Fruit fly (Drosophila melanogaster) whole organism, adult: ENCODE measurements around the gene CG43338.

Experiments
- CG11617 ChIP-seq: fragments of 200-800 bp; sonication (Bioruptor generic); optimal IDR thresholded peaks from 2 replicates; lab custom pipeline; 2017; ENCODE audit warnings: mild to moderate bottlenecking, missing biosample characterization, missing genetic modification reagents, missing genetic modification characterization
- CG12768 ChIP-seq: fragments of 200-800 bp; sonication (Bioruptor generic); optimal IDR thresholded peaks from 2 replicates; lab custom pipeline; 2017; ENCODE audit warnings: missing biosample characterization, missing genetic modification characterization, mild to moderate bottlenecking, moderate library complexity, missing genetic modification reagents
- CG14711 ChIP-seq: fragments of 200-800 bp; sonication (Bioruptor generic); optimal IDR thresholded peaks from 2 replicates; lab custom pipeline; 2018; ENCODE audit warnings: missing biosample characterization, mild to moderate bottlenecking, missing genetic modification characterization, moderate library complexity
- CG1620 ChIP-seq: fragments of 200-800 bp; sonication (Bioruptor generic); optimal IDR thresholded peaks from 2 replicates; lab custom pipeline; 2016; ENCODE audit warnings: missing biosample characterization, missing genetic modification characterization
- CG33017 ChIP-seq: fragments of 200-800 bp; sonication (Bioruptor generic); optimal IDR thresholded peaks from 2 replicates; lab custom pipeline; 2018; ENCODE audit warnings: missing biosample characterization, mild to moderate bottlenecking, missing genetic modification characterization, moderate library complexity
- CG5204 ChIP-seq: fragments of 200-800 bp; sonication (Bioruptor generic); optimal IDR thresholded peaks from 2 replicates; lab custom pipeline; 2016; ENCODE audit warnings: missing biosample characterization, missing genetic modification characterization
- CG7045 ChIP-seq: fragments of 200-800 bp; sonication (Bioruptor generic); optimal IDR thresholded peaks from 2 replicates; lab custom pipeline; 2017; ENCODE audit warnings: missing biosample characterization, mild to moderate bottlenecking, missing genetic modification characterization
- CG7101 ChIP-seq: fragments of 200-800 bp; sonication (Bioruptor generic); optimal IDR thresholded peaks from 2 replicates; lab custom pipeline; 2018; ENCODE audit warnings: missing biosample characterization, mild to moderate bottlenecking, missing genetic modification characterization, moderate library complexity
- Clk ChIP-seq: fragments of 200-800 bp; sonication (Bioruptor generic); optimal IDR thresholded peaks from 2 replicates; lab custom pipeline; 2017; ENCODE audit warnings: missing biosample characterization, missing genetic modification characterization
- Crg-1 ChIP-seq: fragments of 200-800 bp; sonication (Bioruptor generic); optimal IDR thresholded peaks from 2 replicates; lab custom pipeline; 2016; ENCODE audit warnings: missing biosample characterization, missing genetic modification characterization
- Hr96 ChIP-seq: fragments of 200-800 bp; sonication (Bioruptor generic); optimal IDR thresholded peaks from 2 replicates; lab custom pipeline; 2016; ENCODE audit warnings: missing biosample characterization, missing genetic modification characterization
- Mnt ChIP-seq: fragments of 200-800 bp; sonication (Bioruptor generic); optimal IDR thresholded peaks from 2 replicates; lab custom pipeline; 2016; ENCODE audit warnings: missing biosample characterization, mild to moderate bottlenecking, missing genetic modification characterization
- bab1 ChIP-seq: fragments of 200-800 bp; sonication (Bioruptor generic); optimal IDR thresholded peaks from 3 replicates; lab custom pipeline; 2019; ENCODE audit warnings: missing biosample characterization, mild to moderate bottlenecking, missing genetic modification characterization, moderate library complexity
- cic ChIP-seq: fragments of 200-800 bp; sonication (Bioruptor generic); optimal IDR thresholded peaks from 2 replicates; lab custom pipeline; 2017; ENCODE audit warnings: missing biosample characterization, mild to moderate bottlenecking, missing genetic modification characterization, moderate library complexity
- cnc ChIP-seq, 2 experiments: fragments of >200 bp; optimal IDR thresholded peaks; 2 replicates each; lab custom pipeline; 2017
- kay ChIP-seq: fragments of 200-800 bp; sonication (Bioruptor generic); peaks from one replicate; lab custom pipeline; 2016; ENCODE audit warnings: missing biosample characterization, missing genetic modification characterization, borderline replicate concordance
- ovo ChIP-seq: fragments of 200-800 bp; sonication (Bioruptor generic); optimal IDR thresholded peaks from 2 replicates; lab custom pipeline; 2016; ENCODE audit warnings: missing biosample characterization, missing genetic modification characterization
- pad ChIP-seq: fragments of 200-800 bp; sonication (Bioruptor generic); optimal IDR thresholded peaks from 3 replicates; lab custom pipeline; 2017; ENCODE audit warnings: missing biosample characterization, missing genetic modification characterization, mild to moderate bottlenecking, moderate library complexity, missing genetic modification reagents
- tj ChIP-seq: fragments of 200-800 bp; sonication (Bioruptor generic); optimal IDR thresholded peaks from 3 replicates; lab custom pipeline; 2017; ENCODE audit warnings: missing biosample characterization, mild to moderate bottlenecking, missing genetic modification characterization, moderate library complexity
- toe ChIP-seq: fragments of 200-800 bp; sonication (Bioruptor generic); optimal IDR thresholded peaks from 2 replicates; lab custom pipeline; 2016; ENCODE audit warnings: missing biosample characterization, missing genetic modification characterization

Gene CG43338

DNA sequence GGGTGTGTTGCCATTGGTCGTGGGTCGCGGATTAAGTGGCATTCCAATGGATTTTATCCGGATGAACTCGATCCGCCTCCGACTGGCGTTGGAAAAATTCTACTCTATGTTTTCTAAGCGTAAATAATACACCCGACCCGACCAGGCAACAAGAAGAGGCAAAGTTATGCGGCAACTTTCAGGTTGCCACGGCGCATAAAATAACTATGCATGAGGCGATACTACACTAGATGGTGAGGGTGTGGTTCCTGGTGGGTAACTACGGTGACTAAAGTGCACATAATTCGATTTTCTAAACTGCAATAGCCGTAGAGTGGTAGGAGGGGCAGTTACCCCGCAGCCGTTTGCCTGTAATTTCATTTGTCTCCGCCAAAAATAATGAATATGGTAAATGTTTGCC, at the start of gene CG43338:
CG43338 (minus strand) TSS at position 101 of the 400 bp plus-strand sequence.
- TF ChIP-seq tj (GFP tag; lab: Kevin White, UChicago) (no peak), Clk (GFP tag; lab: Kevin White, UChicago) (no peak), pad (GFP tag; lab: Kevin White, UChicago) (no peak), bab1 (GFP tag; lab: Kevin White, UChicago) (no peak), Mnt (no peak), Crg-1 (GFP tag; lab: Kevin White, UChicago) (no peak), CG12768 (GFP tag; lab: Kevin White, UChicago) (no peak), toe (no peak), kay (GFP tag; lab: Kevin White, UChicago) (no peak), CG33017 (tag; lab: Kevin White, UChicago) (no peak), CG11617 (GFP tag; lab: Kevin White, UChicago) (no peak), CG5204 (GFP tag; lab: Kevin White, UChicago) (no peak), cic (GFP tag; lab: Kevin White, UChicago) (no peak), CG7101 (tag; lab: Kevin White, UChicago) (no peak), Hr96 (no peak), cnc (optimal IDR thresholded peaks at IDR 0.05; lab: Kevin White, UChicago) (no peak), CG7045 (GFP tag; lab: Kevin White, UChicago) (no peak), CG1620 (GFP tag; lab: Kevin White, UChicago) (no peak), ovo (GFP tag; lab: Kevin White, UChicago) (no peak)

DNA sequence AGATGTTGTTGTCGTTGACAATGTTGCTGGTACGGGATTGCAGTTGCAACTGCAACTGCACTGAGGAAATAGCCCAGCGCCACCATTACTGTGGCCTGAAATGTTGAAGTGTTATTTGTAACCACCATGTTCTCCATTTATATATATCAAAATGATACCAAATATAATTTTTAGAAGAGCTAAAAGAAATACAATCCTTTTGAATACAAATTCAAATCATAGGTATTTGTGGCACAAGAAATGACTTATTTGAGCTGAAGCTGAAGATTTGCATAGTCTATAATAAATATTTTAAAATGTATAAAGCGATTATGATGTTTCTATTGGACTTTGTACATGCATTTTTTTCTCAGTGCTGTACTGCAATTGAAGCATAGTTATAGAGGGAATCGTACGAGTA, 48.5 kb upstream of the CG43338 start:
- no peak for TF ChIP-seq Crg-1 (GFP tag; lab: Kevin White, UChicago)
- no peak for TF ChIP-seq Mnt
- no peak for TF ChIP-seq CG7045 (GFP tag; lab: Kevin White, UChicago)
- no peak for TF ChIP-seq Hr96
- no peak for TF ChIP-seq CG12768 (GFP tag; lab: Kevin White, UChicago)
- TF ChIP-seq kay (GFP tag; lab: Kevin White, UChicago), result no peak
- no peak for TF ChIP-seq cic (GFP tag; lab: Kevin White, UChicago)
- no peak for TF ChIP-seq CG14711
- no peak for TF ChIP-seq pad (GFP tag; lab: Kevin White, UChicago)

DNA sequence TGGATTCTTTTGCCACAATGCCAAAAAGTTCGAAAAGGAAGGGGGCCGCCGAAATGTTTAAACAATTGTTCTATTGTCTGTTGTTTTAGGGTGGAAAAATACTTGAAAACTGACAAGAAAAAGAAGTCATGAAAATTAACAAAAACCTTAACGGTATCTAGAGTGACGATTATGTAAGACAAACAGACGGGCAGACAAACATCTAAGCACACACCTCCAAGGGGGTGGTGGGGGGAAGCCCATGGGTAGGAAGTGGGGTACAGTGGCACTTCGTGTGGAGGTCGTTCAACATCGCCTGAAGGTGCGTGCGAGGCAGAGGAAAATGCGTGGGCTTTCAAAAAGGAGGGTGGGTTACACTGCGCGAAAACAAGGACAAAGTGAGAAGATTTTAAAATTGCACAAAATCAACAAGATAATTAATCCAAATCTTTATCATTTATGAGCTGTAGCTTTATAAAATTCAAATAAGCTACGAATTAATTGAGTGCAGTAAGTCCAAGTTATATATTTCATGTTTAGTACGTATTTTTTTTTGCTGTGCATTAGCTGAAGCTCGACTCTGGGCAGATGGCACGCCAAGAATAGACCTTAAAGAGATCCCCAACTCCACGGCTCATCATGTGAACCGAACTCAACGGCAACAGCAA, 46.4 kb upstream of the CG43338 start:
- TF ChIP-seq kay (GFP tag; lab: Kevin White, UChicago) (no peak), Mnt (no peak), tj (GFP tag; lab: Kevin White, UChicago) (no peak), CG7045 (GFP tag; lab: Kevin White, UChicago) (no peak), CG1620 (GFP tag; lab: Kevin White, UChicago) (no peak), cnc (optimal IDR thresholded peaks at IDR 0.05; lab: Kevin White, UChicago) (no peak), cic (GFP tag; lab: Kevin White, UChicago) (no peak), CG12768 (GFP tag; lab: Kevin White, UChicago) (no peak), CG14711 (no peak), pad (GFP tag; lab: Kevin White, UChicago) (no peak), Crg-1 (GFP tag; lab: Kevin White, UChicago) (no peak), ovo (GFP tag; lab: Kevin White, UChicago) (no peak)

DNA sequence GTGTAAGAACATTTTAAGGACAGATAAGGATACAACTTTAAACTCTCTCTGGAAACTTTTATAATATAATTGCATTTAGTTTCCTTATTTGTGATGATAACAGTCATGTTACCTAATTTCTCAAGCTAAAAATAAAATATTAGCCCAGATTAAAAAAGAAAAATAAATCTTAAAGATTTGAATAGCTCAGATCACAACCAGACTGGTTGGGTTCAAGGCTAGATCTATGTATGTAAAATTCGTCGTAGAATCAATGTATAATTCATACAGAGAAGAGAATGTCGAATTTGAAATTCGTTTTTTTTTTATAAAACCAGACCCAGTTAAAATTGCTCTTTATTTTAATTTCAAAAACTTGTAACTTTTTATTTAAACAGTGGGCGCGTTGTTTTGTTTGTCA, 43.0 kb upstream of the CG43338 start:
- TF ChIP-seq bab1 (GFP tag; lab: Kevin White, UChicago), result no peak

DNA sequence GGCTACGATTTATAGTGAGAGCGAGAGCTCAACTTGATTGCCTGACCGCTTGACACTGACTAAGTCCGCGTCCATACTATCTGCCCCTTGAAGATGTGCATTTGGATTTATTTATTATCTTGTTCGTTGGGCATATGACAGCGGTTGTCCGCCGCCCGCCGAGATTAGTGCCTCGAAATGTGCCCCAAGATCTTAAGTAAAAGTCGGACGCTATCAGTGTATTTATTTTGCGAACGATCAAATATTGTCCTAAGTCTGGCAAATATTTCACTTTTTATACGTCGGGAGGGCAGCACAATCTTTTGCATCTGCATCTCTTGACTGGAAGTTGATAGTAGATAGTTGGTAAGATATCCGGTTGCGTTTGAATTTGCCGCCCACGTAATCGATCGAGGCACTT, 42.6 kb upstream of the CG43338 start, which contains the start of gene Irk3:
Irk3 (minus strand) TSS at position 63 of the 400 bp plus-strand sequence.
- peak; percentile 69 for TF ChIP-seq CG7045 (GFP tag; lab: Kevin White, UChicago)
- peak; percentile 64 for TF ChIP-seq CG7101 (tag; lab: Kevin White, UChicago)
- peak; percentile 67 for TF ChIP-seq CG12768 (GFP tag; lab: Kevin White, UChicago)
- peak; percentile 6 for TF ChIP-seq Mnt
- TF ChIP-seq CG11617 (GFP tag; lab: Kevin White, UChicago), result peak; percentile 52
- TF ChIP-seq tj (GFP tag; lab: Kevin White, UChicago), result no peak
- TF ChIP-seq CG14711, result peak; percentile 33
- peak; percentile 7 for TF ChIP-seq pad (GFP tag; lab: Kevin White, UChicago)
- TF ChIP-seq Clk (GFP tag; lab: Kevin White, UChicago), result no peak
- TF ChIP-seq cic (GFP tag; lab: Kevin White, UChicago), result peak; percentile 85
- no peak for TF ChIP-seq CG5204 (GFP tag; lab: Kevin White, UChicago)
- TF ChIP-seq CG33017 (tag; lab: Kevin White, UChicago), result peak; percentile 73

DNA sequence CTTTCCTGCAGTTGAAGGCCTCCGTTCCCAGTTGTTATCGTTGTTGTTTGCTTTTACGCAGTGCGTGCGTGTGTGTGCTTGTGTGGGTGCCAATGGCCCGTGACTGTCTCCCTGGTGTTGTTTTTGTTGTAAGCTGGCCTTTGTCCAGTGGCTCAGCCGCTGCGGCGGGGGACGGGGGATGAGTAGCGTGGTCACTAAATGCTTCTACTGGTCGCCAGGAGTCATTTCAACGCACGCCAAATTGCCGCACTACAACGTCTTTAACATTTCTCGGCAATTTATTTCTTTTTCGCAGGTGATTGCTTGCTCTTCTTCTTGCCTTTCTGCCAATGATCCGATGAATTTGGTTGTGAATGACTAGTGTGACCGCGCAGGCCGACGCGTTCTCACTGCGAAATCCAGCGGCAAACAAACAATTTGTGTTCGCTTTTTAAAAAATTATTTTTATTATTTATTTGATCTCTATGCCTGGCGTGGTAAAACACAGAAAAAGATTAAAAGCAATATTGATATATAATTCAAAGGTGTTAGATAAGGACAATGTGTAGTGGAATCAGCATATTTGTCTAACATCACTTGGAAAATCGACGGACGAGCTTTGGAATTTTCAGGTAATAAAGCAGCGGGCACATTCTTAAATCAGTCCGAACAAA, 37.3 kb upstream of the CG43338 start, which contains the start of the genes Faf2 and Grip71:
Faf2 (minus strand) TSS at position 450 of the 653 bp plus-strand sequence.
Grip71 (plus strand) TSS at position 608 of the 653 bp plus-strand sequence.
- TF ChIP-seq CG14711, result peak; percentile 75
- TF ChIP-seq Mnt, result peak; percentile 61
- TF ChIP-seq kay (GFP tag; lab: Kevin White, UChicago), result no peak
- peak; percentile 47 for TF ChIP-seq tj (GFP tag; lab: Kevin White, UChicago)
- peak; percentile 72 for TF ChIP-seq ovo (GFP tag; lab: Kevin White, UChicago)
- peak; percentile 82 for TF ChIP-seq bab1 (GFP tag; lab: Kevin White, UChicago)
- peak; percentile 71 for TF ChIP-seq CG11617 (GFP tag; lab: Kevin White, UChicago)
- TF ChIP-seq Clk (GFP tag; lab: Kevin White, UChicago), result peak; percentile 52
- peak; percentile 79 for TF ChIP-seq CG7045 (GFP tag; lab: Kevin White, UChicago)
- TF ChIP-seq toe, result peak; percentile 91
- peak; percentile 51 for TF ChIP-seq Crg-1 (GFP tag; lab: Kevin White, UChicago)
- peak; percentile 83 for TF ChIP-seq CG5204 (GFP tag; lab: Kevin White, UChicago)
- peak; percentile 86 for TF ChIP-seq CG1620 (GFP tag; lab: Kevin White, UChicago)
- TF ChIP-seq CG33017 (tag; lab: Kevin White, UChicago), result peak; percentile 76
- peak; percentile 83 for TF ChIP-seq CG7101 (tag; lab: Kevin White, UChicago)
- peak; percentile 68 for TF ChIP-seq CG12768 (GFP tag; lab: Kevin White, UChicago)
- TF ChIP-seq Hr96, result peak; percentile 81
- TF ChIP-seq cic (GFP tag; lab: Kevin White, UChicago), result no peak
- no peak for TF ChIP-seq cnc (optimal IDR thresholded peaks at IDR 0.05; lab: Kevin White, UChicago)
- peak; percentile 55 for TF ChIP-seq pad (GFP tag; lab: Kevin White, UChicago)
